Fruit fly (Drosophila melanogaster): ENCODE results near the gene Cht7.

Gene Cht7

dm6 chr3L:3042150-3043049 is 64.4 kb downstream of the Cht7 start, which contains the start of gene Prx4 (continued):
- TF ChIP-seq CG18599 (GFP tag; optimal IDR thresholded peaks at IDR 0.05) (peak; percentile 81), CG6689 (GFP tag; IDR thresholded peaks at IDR 0.05) (peak; percentile 82), CG10654 (GFP tag; optimal IDR thresholded peaks at IDR 0.05) (peak; percentile 39), CG9876 (GFP tag; optimal IDR thresholded peaks at IDR 0.05) (no peak), CG4360 (GFP tag; IDR thresholded peaks at IDR 0.05) (0 out of 2 replicates have a peak, but pooled peaks have one; percentile 49), nau (GFP tag; optimal IDR thresholded peaks at IDR 0.05) (peak; percentile 65), wor (GFP tag; IDR thresholded peaks at IDR 0.05) (peak; percentile 48; the same call in 1 of the 2 replicates), mam (GFP tag; optimal IDR thresholded peaks at IDR 0.05) (peak; percentile 61), nerfin-1 (tag; optimal IDR thresholded peaks at IDR 0.05) (peak; percentile 34), CG3838 (GFP tag; optimal IDR thresholded peaks at IDR 0.05) (no peak), CG3847 (GFP tag; IDR thresholded peaks at IDR 0.05) (peak; percentile 56), ac (GFP tag; optimal IDR thresholded peaks at IDR 0.05) (no peak), Usf (GFP tag; optimal IDR thresholded peaks at IDR 0.05) (peak; percentile 33), eyg (GFP tag; optimal IDR thresholded peaks at IDR 0.05) (no peak), Fer1 (GFP tag; optimal IDR thresholded peaks at IDR 0.05) (peak; percentile 73), CG11695 (GFP tag; IDR thresholded peaks at IDR 0.05) (peak; percentile 68), CG8765 (GFP tag; IDR thresholded peaks at IDR 0.05) (peak; percentile 43; the same call in 1 of the 2 replicates), Drgx (GFP tag; IDR thresholded peaks at IDR 0.05) (peak; percentile 81), Dad (GFP tag; optimal IDR thresholded peaks at IDR 0.05) (no peak), CG1602 (GFP tag; optimal IDR thresholded peaks at IDR 0.05) (peak; percentile 43), Antp (GFP tag; optimal IDR thresholded peaks at IDR 0.05) (peak; percentile 32), gcm (GFP tag; optimal IDR thresholded peaks at IDR 0.05) (peak; percentile 50), ERR (GFP tag; optimal IDR thresholded peaks at IDR 0.05) (no peak), CG13287 (GFP tag; IDR thresholded peaks at IDR 0.05; ENCODE audit: partially characterized antibody) (no peak; the same call in 1 of the 2 replicates), CG8359 (GFP tag; optimal IDR thresholded peaks at IDR 0.05; ENCODE audit: borderline replicate concordance) (no peak), yki (optimal IDR thresholded peaks at IDR 0.05) (no peak), CG7987 (GFP tag; optimal IDR thresholded peaks at IDR 0.05) (no peak), onecut (GFP tag; IDR thresholded peaks at IDR 0.05) (peak; percentile 74), CG12744 (GFP tag; optimal IDR thresholded peaks at IDR 0.05) (no peak), oc (tag; optimal IDR thresholded peaks at IDR 0.05) (peak; percentile 27), Xbp1 (GFP tag; optimal IDR thresholded peaks at IDR 0.05) (peak; percentile 70), sc (optimal IDR thresholded peaks at IDR 0.05) (no peak), sc (GFP tag; optimal IDR thresholded peaks at IDR 0.05) (peak; percentile 17), CG3995 (GFP tag; optimal IDR thresholded peaks at IDR 0.05) (peak; percentile 30), HLHmδ (GFP tag; optimal IDR thresholded peaks at IDR 0.05) (no peak), CG7556 (GFP tag; optimal IDR thresholded peaks at IDR 0.05) (peak; percentile 67), CG15479 (GFP tag; optimal IDR thresholded peaks at IDR 0.05) (no peak), tup (GFP tag; optimal IDR thresholded peaks at IDR 0.05) (no peak), sug (tag; optimal IDR thresholded peaks at IDR 0.05) (peak; percentile 3), bbx (GFP tag; IDR thresholded peaks at IDR 0.05; ENCODE audit: partially characterized antibody) (no peak), fd96Cb (tag; optimal IDR thresholded peaks at IDR 0.05) (peak; percentile 63), CG11085 (GFP tag; IDR thresholded peaks at IDR 0.05) (peak; percentile 50; the same call in 1 of the 2 replicates), zfh2 (GFP tag; optimal IDR thresholded peaks at IDR 0.05) (peak; percentile 43), NC2α (GFP tag; optimal IDR thresholded peaks at IDR 0.05) (no peak), HLH4C (GFP tag; IDR thresholded peaks at IDR 0.05; ENCODE audit: partially characterized antibody) (no peak), ssp (GFP tag; IDR thresholded peaks at IDR 0.05) (no peak; the same call in 1 of the 2 replicates), dysf (GFP tag; IDR thresholded peaks at IDR 0.05) (peak; percentile 82), Max (GFP tag; optimal IDR thresholded peaks at IDR 0.05) (no peak), phol (tag; optimal IDR thresholded peaks at IDR 0.05) (peak; percentile 66)

Data from whole organism, embryonic.